Fruit fly (Drosophila melanogaster) whole organism, pupa: ENCODE measurements around the gene CG13288.

Source experiments
- CG10348 ChIP-seq: fragments of 200-800 bp; sonication (Bioruptor generic); IDR thresholded peaks from 2 replicates; pipeline ENCODE4 v1.3.6; 2022; ENCODE audit warnings: missing biosample characterization, missing genetic modification characterization
- CG12605 ChIP-seq: fragments of 200-800 bp; sonication (Bioruptor generic); IDR thresholded peaks from 2 replicates; pipeline ENCODE4 v1.3.6; 2022; ENCODE audit warnings: missing biosample characterization, missing genetic modification characterization
- CG13204 ChIP-seq: fragments of 200-800 bp; sonication (Bioruptor generic); optimal IDR thresholded peaks from 2 replicates; lab custom pipeline; 2018; ENCODE audit warnings: missing biosample characterization, mild to moderate bottlenecking, missing genetic modification characterization, moderate library complexity
- CG14655 ChIP-seq: fragments of 200-800 bp; sonication (Bioruptor generic); optimal IDR thresholded peaks from 3 replicates; lab custom pipeline; 2017; ENCODE audit warnings: mild to moderate bottlenecking, missing biosample characterization, missing genetic modification reagents, missing genetic modification characterization
- CG15710 ChIP-seq: fragments of 200-800 bp; sonication (Bioruptor generic); optimal IDR thresholded peaks from 2 replicates; lab custom pipeline; 2018; ENCODE audit warnings: missing biosample characterization, mild to moderate bottlenecking, missing genetic modification characterization, moderate library complexity
- CG17806 ChIP-seq: fragments of 200-800 bp; sonication (Bioruptor generic); optimal IDR thresholded peaks from 2 replicates; lab custom pipeline; 2018; ENCODE audit warnings: missing biosample characterization, mild to moderate bottlenecking, missing genetic modification characterization, moderate library complexity
- CG32121 ChIP-seq: fragments of 200-800 bp; sonication (Bioruptor generic); IDR thresholded peaks from 2 replicates; pipeline ENCODE4 v1.3.6; 2022; ENCODE audit warnings: missing biosample characterization, missing genetic modification characterization
- CG34367 ChIP-seq: fragments of 200-800 bp; sonication (Bioruptor generic); optimal IDR thresholded peaks from 2 replicates; lab custom pipeline; 2018; ENCODE audit warnings: missing biosample characterization, mild to moderate bottlenecking, missing genetic modification characterization
- CG4496 ChIP-seq: fragments of 200-800 bp; sonication (Bioruptor generic); IDR thresholded peaks from 3 replicates; pipeline ENCODE4 v1.3.6; 2022; ENCODE audit warnings: missing biosample characterization, missing genetic modification characterization
- CG8159 ChIP-seq: fragments of 200-800 bp; sonication (Bioruptor generic); optimal IDR thresholded peaks from 3 replicates; lab custom pipeline; 2018; ENCODE audit warnings: missing biosample characterization, mild to moderate bottlenecking, missing genetic modification characterization, moderate library complexity
- CG8301 ChIP-seq: fragments of 200-800 bp; sonication (Bioruptor generic); optimal IDR thresholded peaks from 2 replicates; lab custom pipeline; 2018; ENCODE audit warnings: missing biosample characterization, mild to moderate bottlenecking, missing genetic modification characterization
- CG9948 ChIP-seq: fragments of 200-800 bp; sonication (Bioruptor generic); optimal IDR thresholded peaks from 2 replicates; lab custom pipeline; 2018; ENCODE audit warnings: missing biosample characterization, mild to moderate bottlenecking, missing genetic modification characterization, moderate library complexity
- D1 ChIP-seq: fragments of 200-800 bp; sonication (Bioruptor generic); optimal IDR thresholded peaks from 2 replicates; lab custom pipeline; 2018; ENCODE audit warnings: missing biosample characterization, mild to moderate bottlenecking, missing genetic modification characterization, moderate library complexity
- EcR ChIP-seq: fragments of 200-800 bp; sonication (Bioruptor generic); optimal IDR thresholded peaks from 3 replicates; lab custom pipeline; 2019; ENCODE audit warnings: missing biosample characterization, missing genetic modification characterization, mild to moderate bottlenecking, moderate library complexity, missing genetic modification reagents
- Ets98B ChIP-seq: fragments of 200-800 bp; sonication (Bioruptor generic); IDR thresholded peaks from 2 replicates; pipeline ENCODE4 v1.3.6; 2022; ENCODE audit warnings: missing biosample characterization, missing genetic modification characterization
- Pif1A ChIP-seq: fragments of 200-800 bp; sonication (Bioruptor generic); optimal IDR thresholded peaks from 3 replicates; lab custom pipeline; 2016; ENCODE audit warnings: missing biosample characterization, missing genetic modification characterization
- Pif1B ChIP-seq: fragments of 200-800 bp; sonication (Bioruptor generic); optimal IDR thresholded peaks from 3 replicates; lab custom pipeline; 2016; ENCODE audit warnings: missing biosample characterization, missing genetic modification characterization
- Snoo ChIP-seq: fragments of 200-800 bp; sonication (Bioruptor generic); optimal IDR thresholded peaks from 3 replicates; lab custom pipeline; 2017; ENCODE audit warnings: missing biosample characterization, mild to moderate bottlenecking, missing genetic modification characterization, inconsistent platforms
- fd96Ca ChIP-seq: fragments of 200-800 bp; sonication (Bioruptor generic); IDR thresholded peaks from 3 replicates; pipeline ENCODE4 v1.3.6; 2022; ENCODE audit warnings: missing biosample characterization, missing genetic modification characterization
- gl ChIP-seq: fragments of 200-800 bp; sonication (Bioruptor generic); optimal IDR thresholded peaks from 2 replicates; lab custom pipeline; 2018; ENCODE audit warnings: missing biosample characterization, mild to moderate bottlenecking, missing genetic modification characterization
- rn ChIP-seq: fragments of 200-800 bp; sonication (Bioruptor generic); IDR thresholded peaks from 2 replicates; pipeline ENCODE4 v1.3.6; 2022; ENCODE audit warnings: missing biosample characterization, missing genetic modification characterization

The CG13288 gene

DNA sequence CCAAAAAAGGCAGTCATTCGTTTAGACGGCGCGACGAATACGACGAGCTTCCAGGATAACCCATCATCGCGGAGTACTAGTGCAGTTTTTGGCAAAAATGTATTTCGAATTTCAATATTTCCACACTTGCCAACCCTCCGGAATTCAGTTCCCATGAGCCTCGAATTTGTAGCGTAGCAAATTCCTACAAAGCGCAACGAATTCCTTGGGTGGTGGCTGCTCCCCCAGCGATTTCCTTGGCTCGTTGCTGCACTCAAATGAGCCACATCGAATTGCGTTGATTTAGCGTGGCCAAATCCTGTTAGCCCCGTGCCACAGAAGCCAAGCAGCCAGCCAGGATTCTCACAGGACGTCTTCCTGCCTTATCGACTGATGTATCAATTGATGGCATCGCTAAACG lies 22.4 kb upstream of the CG13288 start:
- TF ChIP-seq rn, result no peak
- no peak for TF ChIP-seq CG10348 (GFP tag; lab: Robert Waterston, UW)
- no peak for TF ChIP-seq gl (tag; lab: Kevin White, UChicago)
- no peak for TF ChIP-seq CG15710 (tag; lab: Kevin White, UChicago)
- TF ChIP-seq CG14655, result no peak
- TF ChIP-seq CG8159 (tag; lab: Kevin White, UChicago), result no peak
- no peak for TF ChIP-seq Pif1B (GFP tag; lab: Kevin White, UChicago)
- no peak for TF ChIP-seq CG32121
- TF ChIP-seq CG12605 (GFP tag; lab: Robert Waterston, UW), result no peak
- TF ChIP-seq CG4496 (GFP tag; lab: Robert Waterston, UW), result no peak
- TF ChIP-seq CG8301 (tag; lab: Kevin White, UChicago), result no peak
- no peak for TF ChIP-seq CG17806 (tag; lab: Kevin White, UChicago)
- no peak for TF ChIP-seq EcR
- no peak for TF ChIP-seq CG13204 (GFP tag; lab: Kevin White, UChicago)
- TF ChIP-seq Snoo, result no peak

- no peak for TF ChIP-seq fd96Ca (GFP tag; lab: Robert Waterston, UW)
- TF ChIP-seq CG8159 (tag; lab: Kevin White, UChicago), result no peak
- no peak for TF ChIP-seq CG32121
- no peak for TF ChIP-seq CG13204 (GFP tag; lab: Kevin White, UChicago)
- no peak for TF ChIP-seq CG4496 (GFP tag; lab: Robert Waterston, UW)
- no peak for TF ChIP-seq CG9948 (tag; lab: Kevin White, UChicago)
- TF ChIP-seq CG15710 (tag; lab: Kevin White, UChicago), result no peak
- TF ChIP-seq CG12605 (GFP tag; lab: Robert Waterston, UW), result no peak
These were observed 16.1 kb upstream of the CG13288 start for dm6 chr3L:5891114-5891513.

dm6 chr3L:5891812-5892211 lies 15.4 kb upstream of the CG13288 start:
- TF ChIP-seq CG12605 (GFP tag; lab: Robert Waterston, UW) (no peak), fd96Ca (GFP tag; lab: Robert Waterston, UW) (no peak), CG10348 (GFP tag; lab: Robert Waterston, UW) (no peak), CG8159 (tag; lab: Kevin White, UChicago) (no peak), Pif1A (GFP tag; lab: Kevin White, UChicago) (no peak), CG13204 (GFP tag; lab: Kevin White, UChicago) (no peak), Pif1B (GFP tag; lab: Kevin White, UChicago) (no peak), CG34367 (no peak), CG4496 (GFP tag; lab: Robert Waterston, UW) (no peak), Snoo (no peak), CG14655 (no peak)

DNA sequence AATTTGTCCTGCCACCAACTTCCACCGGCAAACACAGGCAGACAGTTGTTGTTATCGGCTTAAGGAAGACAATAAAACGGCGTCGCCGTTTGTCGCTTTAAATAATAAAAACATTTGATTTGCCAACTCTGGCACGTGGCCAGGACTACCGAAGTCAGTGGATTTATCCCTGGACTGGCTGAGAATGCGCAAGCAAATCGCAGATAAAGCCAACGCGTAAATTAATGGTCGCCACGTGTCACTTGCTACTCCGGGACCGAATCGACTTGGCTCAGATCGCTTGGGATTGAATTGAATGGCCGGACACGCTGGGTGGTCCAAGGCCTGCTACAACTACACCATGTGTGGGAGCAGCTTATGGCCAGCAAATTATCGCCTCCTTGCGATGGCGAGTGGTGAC lies 14.1 kb upstream of the CG13288 start:
- TF ChIP-seq gl (tag; lab: Kevin White, UChicago), result no peak
- TF ChIP-seq CG17806 (tag; lab: Kevin White, UChicago), result no peak
- TF ChIP-seq rn, result no peak
- TF ChIP-seq CG12605 (GFP tag; lab: Robert Waterston, UW), result no peak
- TF ChIP-seq CG32121, result no peak
- TF ChIP-seq CG14655, result no peak

DNA sequence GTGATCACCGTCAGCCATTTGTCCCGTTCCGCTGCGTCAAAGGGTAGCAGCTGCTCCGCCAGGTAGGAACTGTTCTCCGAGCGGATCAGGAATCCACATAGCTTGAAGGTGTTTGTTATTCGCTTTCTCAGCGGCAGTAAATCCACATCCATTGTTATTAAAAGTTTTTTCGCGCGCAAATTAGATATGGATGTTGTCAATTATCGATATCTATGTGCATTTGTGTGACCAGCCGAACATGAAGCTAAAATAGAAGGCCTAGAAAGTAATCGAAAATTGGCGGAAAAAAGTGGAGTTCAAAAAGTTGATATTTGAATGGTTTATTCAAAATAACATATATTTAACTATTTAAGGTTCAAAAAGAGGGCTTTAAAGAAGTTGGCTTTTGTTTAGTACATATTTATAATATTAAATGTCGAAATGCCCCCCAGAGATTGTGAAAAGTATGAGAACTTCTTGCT lies 9.9 kb upstream of the CG13288 start, which contains the start of the genes PolE2 and CG5592:
Gene PolE2 (minus strand): TSS at position 208 of the 461 bp plus-strand sequence.
Gene CG5592 (plus strand): TSS at position 411 of the 461 bp plus-strand sequence.
- TF ChIP-seq rn, result no peak
- TF ChIP-seq CG17806 (tag; lab: Kevin White, UChicago), result no peak
- no peak for TF ChIP-seq CG10348 (GFP tag; lab: Robert Waterston, UW)
- TF ChIP-seq CG8301 (tag; lab: Kevin White, UChicago), result no peak
- TF ChIP-seq D1 (tag; lab: Kevin White, UChicago), result no peak
- TF ChIP-seq fd96Ca (GFP tag; lab: Robert Waterston, UW), result no peak
- no peak for TF ChIP-seq gl (tag; lab: Kevin White, UChicago)
- no peak for TF ChIP-seq EcR
- no peak for TF ChIP-seq CG4496 (GFP tag; lab: Robert Waterston, UW)
- TF ChIP-seq Ets98B, result no peak
- TF ChIP-seq Snoo, result no peak
- no peak for TF ChIP-seq CG12605 (GFP tag; lab: Robert Waterston, UW)
- no peak for TF ChIP-seq CG14655
- TF ChIP-seq CG8159 (tag; lab: Kevin White, UChicago), result no peak
- no peak for TF ChIP-seq CG9948 (tag; lab: Kevin White, UChicago)
- TF ChIP-seq CG13204 (GFP tag; lab: Kevin White, UChicago), result no peak
- TF ChIP-seq Pif1B (GFP tag; lab: Kevin White, UChicago), result no peak

dm6 chr3L:5899305-5899704 lies 7.9 kb upstream of the CG13288 start, which contains the start of gene CG32409:
CG32409 (plus strand) TSS chr3L:5899528.
- TF ChIP-seq CG10348 (GFP tag; lab: Robert Waterston, UW) (no peak), Pif1A (GFP tag; lab: Kevin White, UChicago) (no peak), fd96Ca (GFP tag; lab: Robert Waterston, UW) (no peak), D1 (tag; lab: Kevin White, UChicago) (no peak), Ets98B (no peak), CG32121 (no peak), CG34367 (no peak), Pif1B (GFP tag; lab: Kevin White, UChicago) (no peak), Snoo (no peak), rn (no peak), CG14655 (no peak), CG13204 (GFP tag; lab: Kevin White, UChicago) (no peak)
